Worm (Caenorhabditis elegans) whole organism, early embryonic: ENCODE data around the gene K09B3.1.

ENCODE experiments used
- B0310.2 ChIP-seq: sonication (generic microtip); optimal IDR thresholded peaks from 2 replicates; lab custom pipeline; 2016; ENCODE audit warnings: mild to moderate bottlenecking, missing genetic modification characterization, missing compliant biosample characterization
- F13C5.2 ChIP-seq: sonication (generic microtip); optimal IDR thresholded peaks from 2 replicates; lab custom pipeline; 2017; ENCODE audit warnings: mild to moderate bottlenecking, missing genetic modification characterization, inconsistent platforms, missing compliant biosample characterization
- aly-1 ChIP-seq: sonication (generic microtip); optimal IDR thresholded peaks from 2 replicates; lab custom pipeline; 2016; ENCODE audit warnings: missing genetic modification characterization, missing compliant biosample characterization
- ama-1 ChIP-seq: fragments of 150-350 bp; optimal IDR thresholded peaks from 2 replicates; lab custom pipeline; 2014
- ceh-13 ChIP-seq: fragments of 200-800 bp; sonication (Bioruptor generic); optimal IDR thresholded peaks from 2 replicates; lab custom pipeline; 2018; ENCODE audit warnings: mild to moderate bottlenecking, missing genetic modification characterization, missing compliant biosample characterization
- ceh-36 ChIP-seq: sonication (generic microtip); optimal IDR thresholded peaks from 2 replicates; lab custom pipeline; 2016; ENCODE audit warnings: missing genetic modification characterization, inconsistent platforms, missing compliant biosample characterization
- ets-7 ChIP-seq: sonication (generic microtip); optimal IDR thresholded peaks from 2 replicates; lab custom pipeline; 2016; ENCODE audit warnings: missing genotype, missing genetic modification characterization, missing compliant biosample characterization
- flt-1 ChIP-seq: fragments of 200-800 bp; sonication (Bioruptor generic); IDR thresholded peaks from 2 replicates; pipeline ENCODE4 v1.3.6; 2022; ENCODE audit warnings: missing genetic modification characterization, missing compliant biosample characterization
- hmbx-1 ChIP-seq: sonication (generic microtip); optimal IDR thresholded peaks from 2 replicates; lab custom pipeline; 2016; ENCODE audit warnings: mild to moderate bottlenecking, missing genetic modification characterization, missing compliant biosample characterization
- hmg-4 ChIP-seq: fragments of 200-800 bp; sonication (Bioruptor generic); optimal IDR thresholded peaks from 2 replicates; lab custom pipeline; 2018; ENCODE audit warnings: mild to moderate bottlenecking, missing genetic modification characterization, missing compliant biosample characterization
- hnd-1 ChIP-seq: sonication (generic microtip); optimal IDR thresholded peaks from 2 replicates; lab custom pipeline; 2016; ENCODE audit warnings: missing genetic modification characterization, missing compliant biosample characterization
- pes-1 ChIP-seq: fragments of 200-800 bp; sonication (Bioruptor generic); IDR thresholded peaks from 2 replicates; pipeline ENCODE4 v1.3.6; 2022; ENCODE audit warnings: missing genetic modification reagents, missing genetic modification characterization, missing compliant biosample characterization
- scrt-1 ChIP-seq: fragments of 200-800 bp; sonication (Bioruptor generic); IDR thresholded peaks from 2 replicates; pipeline ENCODE4 v1.3.6; 2022; ENCODE audit warnings: missing genetic modification characterization, missing compliant biosample characterization
- sea-1 ChIP-seq: fragments of 200-800 bp; sonication (Bioruptor generic); conservative IDR thresholded peaks from 2 replicates; pipeline ENCODE4 v1.3.6; 2022; ENCODE audit warnings: missing genetic modification characterization, missing compliant biosample characterization
- tbx-11 ChIP-seq: fragments of 200-800 bp; sonication (Bioruptor generic); IDR thresholded peaks from 2 replicates; pipeline ENCODE4 v1.3.6; 2022; ENCODE audit warnings: missing genetic modification characterization, missing compliant biosample characterization
- tbx-37 ChIP-seq: fragments of 200-800 bp; sonication (Bioruptor generic); conservative IDR thresholded peaks from 2 replicates; pipeline ENCODE4 v1.3.6; 2022; ENCODE audit warnings: missing genetic modification reagents, missing genetic modification characterization, missing compliant biosample characterization
- tra-4 ChIP-seq: sonication (generic microtip); optimal IDR thresholded peaks from 2 replicates; lab custom pipeline; 2017; ENCODE audit warnings: missing genetic modification characterization, missing compliant biosample characterization

K09B3.1 gene

DNA sequence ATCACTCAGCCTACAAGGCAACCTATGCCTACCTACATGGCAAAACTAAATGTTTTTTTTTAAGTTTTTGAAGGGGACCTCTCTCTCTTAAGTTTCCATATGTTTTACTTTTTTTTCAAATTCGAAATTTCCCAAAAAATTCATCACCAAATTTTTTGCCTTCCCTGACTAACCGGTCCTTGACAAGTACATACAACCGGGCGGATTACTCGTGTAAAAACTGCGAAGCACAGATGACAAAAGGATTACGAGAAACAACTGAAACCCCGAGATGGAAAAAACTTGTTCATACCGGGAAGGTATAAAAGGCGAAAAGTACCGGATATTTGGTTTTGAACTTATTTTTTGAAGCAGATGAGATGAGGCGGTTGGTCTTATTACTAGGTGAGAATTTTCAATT is at the start of gene K09B3.1:
K09B3.1 (plus strand) TSS at position 301 of the 400 bp plus-strand sequence.
- TF ChIP-seq sea-1 (no peak), tbx-11 (GFP tag; lab: Robert Waterston, UW) (no peak), F13C5.2 (tag; lab: Kevin White, UChicago) (no peak), scrt-1 (no peak), tra-4 (tag; lab: Kevin White, UChicago) (no peak), aly-1 (tag; lab: Kevin White, UChicago) (no peak), ama-1 (no peak), ceh-13 (GFP tag; lab: Kevin White, UChicago) (no peak), flt-1 (no peak), pes-1 (GFP tag; lab: Robert Waterston, UW) (no peak), hmg-4 (no peak), hmbx-1 (tag; lab: Kevin White, UChicago) (no peak), ets-7 (tag; lab: Kevin White, UChicago) (no peak), hnd-1 (tag; lab: Kevin White, UChicago) (no peak), ceh-36 (tag; lab: Kevin White, UChicago) (no peak), B0310.2 (tag; lab: Kevin White, UChicago) (no peak)

- TF ChIP-seq flt-1 (no peak), tbx-11 (GFP tag; lab: Robert Waterston, UW) (no peak), hmg-4 (no peak), aly-1 (tag; lab: Kevin White, UChicago) (no peak), B0310.2 (tag; lab: Kevin White, UChicago) (no peak), scrt-1 (no peak), hnd-1 (tag; lab: Kevin White, UChicago) (no peak), ceh-13 (GFP tag; lab: Kevin White, UChicago) (no peak), F13C5.2 (tag; lab: Kevin White, UChicago) (no peak), ets-7 (tag; lab: Kevin White, UChicago) (no peak), pes-1 (GFP tag; lab: Robert Waterston, UW) (no peak), ceh-36 (tag; lab: Kevin White, UChicago) (no peak), hmbx-1 (tag; lab: Kevin White, UChicago) (no peak), ama-1 (no peak), tbx-37 (no peak), sea-1 (no peak), tra-4 (tag; lab: Kevin White, UChicago) (no peak)
Measured at ce11 chrIV:3745806-3746205, 48.7 kb upstream of the K09B3.1 start.

DNA sequence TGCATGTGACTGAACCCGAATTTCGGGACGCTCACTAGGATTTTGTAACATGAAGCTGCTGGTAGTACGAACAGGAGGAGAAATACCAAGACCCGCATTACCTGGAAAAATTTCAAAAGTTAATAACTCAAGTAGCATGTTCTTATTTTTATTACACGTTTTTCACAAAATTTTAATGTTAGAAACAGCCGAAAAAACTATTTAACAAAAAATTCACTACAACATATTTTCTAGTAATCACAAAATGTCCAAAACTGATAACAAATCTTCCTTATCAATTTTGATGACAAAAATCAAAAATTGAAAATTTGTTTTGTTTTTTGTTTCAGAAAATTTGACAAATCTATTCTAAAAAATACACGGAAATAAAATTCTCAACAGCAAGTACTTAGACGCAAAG is 43.5 kb upstream of the K09B3.1 start, which contains the start of gene ugt-45:
ugt-45 (minus strand) TSS at position 101 of the 400 bp plus-strand sequence.
- no peak for TF ChIP-seq ama-1
- no peak for TF ChIP-seq scrt-1

DNA sequence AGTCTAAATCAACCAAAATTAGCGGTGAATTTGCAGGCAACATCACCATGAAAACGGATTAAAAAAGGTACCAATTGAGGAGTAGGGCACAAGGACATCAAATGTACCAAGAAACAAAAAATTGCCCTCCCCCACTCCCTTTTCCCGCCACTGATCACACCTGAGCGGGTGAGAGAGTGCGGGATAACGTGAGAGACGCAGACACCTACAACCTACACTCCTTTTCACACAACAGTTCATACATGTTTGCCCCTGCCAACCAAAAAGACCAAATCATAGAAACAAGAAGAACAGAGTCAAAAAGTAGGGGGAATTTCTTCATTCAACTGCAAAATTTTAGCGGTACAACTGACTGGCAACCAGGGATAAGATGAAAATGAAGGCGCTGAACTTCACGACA is 42.3 kb upstream of the K09B3.1 start:
- TF ChIP-seq hnd-1 (tag; lab: Kevin White, UChicago) (no peak), pes-1 (GFP tag; lab: Robert Waterston, UW) (no peak), ceh-36 (tag; lab: Kevin White, UChicago) (no peak), F13C5.2 (tag; lab: Kevin White, UChicago) (no peak), flt-1 (no peak), tra-4 (tag; lab: Kevin White, UChicago) (no peak), ets-7 (tag; lab: Kevin White, UChicago) (no peak), sea-1 (no peak), B0310.2 (tag; lab: Kevin White, UChicago) (no peak), hmg-4 (no peak), tbx-37 (no peak), hmbx-1 (tag; lab: Kevin White, UChicago) (no peak), ama-1 (no peak), aly-1 (tag; lab: Kevin White, UChicago) (no peak), tbx-11 (GFP tag; lab: Robert Waterston, UW) (no peak), ceh-13 (GFP tag; lab: Kevin White, UChicago) (no peak), scrt-1 (no peak)

ce11 chrIV:3755355-3755754 is 39.2 kb upstream of the K09B3.1 start, which contains the start of gene Y37E11AR.7:
Gene Y37E11AR.7, minus strand, starts transcription at chrIV:3755455.
- TF ChIP-seq scrt-1, result no peak

ce11 chrIV:3755921-3756320 is 38.6 kb upstream of the K09B3.1 start, which contains the start of gene best-20:
Gene best-20, plus strand, starts transcription at chrIV:3756221.
- no peak for TF ChIP-seq flt-1

- TF ChIP-seq ceh-13 (GFP tag; lab: Kevin White, UChicago), result no peak
- no peak for TF ChIP-seq flt-1
- TF ChIP-seq ceh-36 (tag; lab: Kevin White, UChicago), result no peak
- no peak for TF ChIP-seq tbx-11 (GFP tag; lab: Robert Waterston, UW)
- no peak for TF ChIP-seq tbx-37
- no peak for TF ChIP-seq ets-7 (tag; lab: Kevin White, UChicago)
- TF ChIP-seq hmbx-1 (tag; lab: Kevin White, UChicago), result no peak
- TF ChIP-seq scrt-1, result no peak
- no peak for TF ChIP-seq aly-1 (tag; lab: Kevin White, UChicago)
- TF ChIP-seq B0310.2 (tag; lab: Kevin White, UChicago), result no peak
Measured at ce11 chrIV:3759823-3760222, 34.7 kb upstream of the K09B3.1 start.

DNA sequence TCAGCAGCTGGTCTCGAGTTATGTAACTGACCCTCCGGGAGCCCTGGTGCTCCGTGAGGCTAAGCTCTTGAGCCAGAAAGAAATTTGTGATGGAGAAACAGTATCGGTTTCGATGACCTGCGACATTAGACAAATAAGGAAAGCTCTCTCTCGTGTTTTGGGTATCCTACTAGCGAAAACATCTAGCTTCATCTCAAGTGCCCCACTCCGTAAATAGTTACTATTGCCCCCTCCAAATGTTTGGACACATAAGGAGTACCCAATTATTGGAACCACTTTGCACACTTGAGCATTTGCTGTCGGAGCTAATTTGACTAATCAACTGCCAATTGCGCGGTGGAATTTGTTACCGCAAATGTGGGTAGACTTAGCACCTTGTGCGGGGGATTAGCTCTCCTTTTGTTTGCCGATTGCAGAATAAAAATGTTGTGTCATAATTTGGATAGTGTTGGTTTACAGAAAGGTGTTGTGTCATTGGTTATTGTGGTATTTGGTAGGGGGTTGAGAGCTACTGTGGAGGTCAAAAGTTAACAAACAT is 30.5 kb upstream of the K09B3.1 start:
- TF ChIP-seq F13C5.2 (tag; lab: Kevin White, UChicago), result no peak
- TF ChIP-seq ceh-36 (tag; lab: Kevin White, UChicago), result peak; percentile 22
- TF ChIP-seq pes-1 (GFP tag; lab: Robert Waterston, UW), result no peak
- TF ChIP-seq hnd-1 (tag; lab: Kevin White, UChicago), result no peak
- TF ChIP-seq tbx-11 (GFP tag; lab: Robert Waterston, UW), result no peak
- TF ChIP-seq hmbx-1 (tag; lab: Kevin White, UChicago), result no peak
- TF ChIP-seq sea-1, result no peak
